Fruit fly (Drosophila melanogaster): ENCODE measurements around the gene CG43740.

Gene CG43740

dm6 chrX:10289935-10290760 lies 43.3 kb upstream of the CG43740 start (continued):
- TF ChIP-seq CG2202 (tag; optimal IDR thresholded peaks at IDR 0.05) (no peak), Sry-β (GFP tag; optimal IDR thresholded peaks at IDR 0.05) (peak; percentile 80), ERR (GFP tag; optimal IDR thresholded peaks at IDR 0.05) (no peak), CG7556 (GFP tag; optimal IDR thresholded peaks at IDR 0.05) (peak; percentile 37), CG18599 (GFP tag; optimal IDR thresholded peaks at IDR 0.05) (peak; percentile 13), CG7357 (GFP tag; IDR thresholded peaks at IDR 0.05) (no peak), CG10979 (tag; optimal IDR thresholded peaks at IDR 0.05) (no peak), CG13424 (tag; optimal IDR thresholded peaks at IDR 0.05) (peak; percentile 7), D (optimal IDR thresholded peaks at IDR 0.05) (no peak), D (GFP tag; optimal IDR thresholded peaks at IDR 0.05) (no peak), lab (GFP tag; optimal IDR thresholded peaks at IDR 0.05) (no peak), CG10462 (GFP tag; optimal IDR thresholded peaks at IDR 0.05) (no peak), Meics (GFP tag; optimal IDR thresholded peaks at IDR 0.05) (peak; percentile 38), sob (GFP tag; IDR thresholded peaks at IDR 0.05) (no peak), Drgx (GFP tag; IDR thresholded peaks at IDR 0.05) (peak; percentile 43; the same call in 1 of the 2 replicates), Mes4 (GFP tag; optimal IDR thresholded peaks at IDR 0.05) (no peak), klu (GFP tag; IDR thresholded peaks at IDR 0.05) (no peak), pfk (GFP tag; optimal IDR thresholded peaks at IDR 0.05) (peak; percentile 57), Mad (GFP tag; optimal IDR thresholded peaks at IDR 0.05) (no peak), ranshi (GFP tag; IDR thresholded peaks at IDR 0.05) (no peak), CG11398 (GFP tag; optimal IDR thresholded peaks at IDR 0.05) (no peak), prd (optimal IDR thresholded peaks at IDR 0.05) (no peak), prd (GFP tag; IDR thresholded peaks at IDR 0.05) (no peak), sens-2 (GFP tag; IDR thresholded peaks at IDR 0.05) (no peak), crol (GFP tag; IDR thresholded peaks at IDR 0.05) (no peak), CG9437 (GFP tag; optimal IDR thresholded peaks at IDR 0.05) (peak; percentile 4), p53 (GFP tag; optimal IDR thresholded peaks at IDR 0.05) (no peak), gce (GFP tag; IDR thresholded peaks at IDR 0.05) (no peak), CG17612 (GFP tag; IDR thresholded peaks at IDR 0.05) (no peak), mld (GFP tag; IDR thresholded peaks at IDR 0.05; ENCODE audit: partially characterized antibody) (no peak), CG12659 (GFP tag; optimal IDR thresholded peaks at IDR 0.05) (peak; percentile 4), pros (GFP tag; optimal IDR thresholded peaks at IDR 0.05) (no peak), CG11504 (tag; optimal IDR thresholded peaks at IDR 0.05) (peak; percentile 31), CHES-1-like (GFP tag; optimal IDR thresholded peaks at IDR 0.05) (no peak)

dm6 chrX:10290761-10291041 lies 42.8 kb upstream of the CG43740 start:
- TF ChIP-seq prd (optimal IDR thresholded peaks at IDR 0.05), result no peak
- no peak for TF ChIP-seq prd (GFP tag; IDR thresholded peaks at IDR 0.05)
- no peak for TF ChIP-seq CG2116 (GFP tag; optimal IDR thresholded peaks at IDR 0.05)
- TF ChIP-seq wdn (GFP tag; IDR thresholded peaks at IDR 0.05), result no peak
- no peak for TF ChIP-seq Atf-2 (GFP tag; optimal IDR thresholded peaks at IDR 0.05)
- TF ChIP-seq tgo (GFP tag; IDR thresholded peaks at IDR 0.05), result no peak
- TF ChIP-seq E2f2 (GFP tag; IDR thresholded peaks at IDR 0.05), result peak; percentile 27; the same call in 1 of the 2 replicates
- TF ChIP-seq Ets65A (GFP tag), result no peak
- peak; percentile 2 to 21 for TF ChIP-seq Trl (optimal IDR thresholded peaks at IDR 0.05)
- no peak for TF ChIP-seq Trl (GFP tag; optimal IDR thresholded peaks at IDR 0.05)
- TF ChIP-seq pfk (GFP tag; optimal IDR thresholded peaks at IDR 0.05), result peak; percentile 96
- TF ChIP-seq dan (GFP tag; IDR thresholded peaks at IDR 0.05), result no peak
- no peak for TF ChIP-seq ssp (GFP tag; IDR thresholded peaks at IDR 0.05)
- TF ChIP-seq Dp (GFP tag; optimal IDR thresholded peaks at IDR 0.05), result peak; percentile 2
- TF ChIP-seq ken (GFP tag; IDR thresholded peaks at IDR 0.05), result no peak
- no peak for TF ChIP-seq Tbp (GFP tag; optimal IDR thresholded peaks at IDR 0.05)
- TF ChIP-seq CG10431 (GFP tag; optimal IDR thresholded peaks at IDR 0.05), result no peak
- TF ChIP-seq Eip74EF (GFP tag; optimal IDR thresholded peaks at IDR 0.05), result no peak
- TF ChIP-seq sim (GFP tag; IDR thresholded peaks at IDR 0.05), result no peak
- no peak for TF ChIP-seq Hey (tag; optimal IDR thresholded peaks at IDR 0.05)
- no peak for TF ChIP-seq tx (GFP tag; optimal IDR thresholded peaks at IDR 0.05)
- TF ChIP-seq CG1832 (GFP tag; optimal IDR thresholded peaks at IDR 0.05), result no peak

All from whole organism, embryonic.